Worm (Caenorhabditis elegans) whole organism, late embryonic: Measurements from ENCODE around the gene F52E10.4.

ENCODE experiments used
- C08G9.2 ChIP-seq: sonication (generic microtip); optimal IDR thresholded peaks from 2 replicates; lab custom pipeline; 2016; ENCODE audit warnings: mild to moderate bottlenecking, missing genetic modification characterization, moderate library complexity, missing compliant biosample characterization
- K02D7.2 ChIP-seq: sonication (generic microtip); optimal IDR thresholded peaks from 2 replicates; lab custom pipeline; 2017; ENCODE audit warnings: mild to moderate bottlenecking, missing genetic modification characterization, missing compliant biosample characterization
- ceh-14 ChIP-seq: sonication (generic microtip); optimal IDR thresholded peaks from 2 replicates; lab custom pipeline; 2016; ENCODE audit warnings: missing genotype, missing genetic modification characterization, missing compliant biosample characterization
- ceh-18 ChIP-seq: sonication (generic microtip); optimal IDR thresholded peaks from 2 replicates; lab custom pipeline; 2016; ENCODE audit warnings: missing genetic modification characterization, missing compliant biosample characterization
- ceh-24 ChIP-seq: sonication (generic microtip); optimal IDR thresholded peaks from 2 replicates; lab custom pipeline; 2016; ENCODE audit warnings: mild to moderate bottlenecking, missing genetic modification characterization, missing compliant biosample characterization
- ceh-31 ChIP-seq: sonication (generic microtip); optimal IDR thresholded peaks from 2 replicates; lab custom pipeline; 2016; ENCODE audit warnings: missing genetic modification characterization, missing compliant biosample characterization
- ceh-34 ChIP-seq: sonication (generic microtip); optimal IDR thresholded peaks from 2 replicates; lab custom pipeline; 2016; ENCODE audit warnings: mild to moderate bottlenecking, missing genetic modification characterization, missing compliant biosample characterization
- ceh-45 ChIP-seq: fragments of 200-800 bp; sonication (Bioruptor generic); IDR thresholded peaks from 2 replicates; pipeline ENCODE4 v1.3.6; 2022; ENCODE audit warnings: missing genetic modification reagents, missing genetic modification characterization, missing compliant biosample characterization
- ceh-9 ChIP-seq: sonication (generic microtip); optimal IDR thresholded peaks from 2 replicates; lab custom pipeline; 2016; ENCODE audit warnings: mild to moderate bottlenecking, missing genetic modification characterization, inconsistent platforms, missing compliant biosample characterization
- che-1 ChIP-seq: sonication (generic microtip); optimal IDR thresholded peaks from 2 replicates; lab custom pipeline; 2016; ENCODE audit warnings: mild to moderate bottlenecking, missing genetic modification characterization, missing compliant biosample characterization
- dmd-4 ChIP-seq: sonication (generic microtip); optimal IDR thresholded peaks from 2 replicates; lab custom pipeline; 2016; ENCODE audit warnings: borderline replicate concordance, missing genetic modification characterization, missing compliant biosample characterization
- fkh-10 ChIP-seq: fragments of 150-350 bp; optimal IDR thresholded peaks from 2 replicates; lab custom pipeline; 2014; ENCODE audit warnings: missing biosample characterization, missing genetic modification reagents, missing genetic modification characterization
- fkh-6 ChIP-seq: sonication (generic microtip); optimal IDR thresholded peaks from 2 replicates; lab custom pipeline; 2016; ENCODE audit warnings: missing genetic modification characterization, missing compliant biosample characterization
- gmeb-2 ChIP-seq: sonication (generic microtip); optimal IDR thresholded peaks from 2 replicates; lab custom pipeline; 2016; ENCODE audit warnings: missing genetic modification characterization, inconsistent platforms, missing compliant biosample characterization
- hlh-13 ChIP-seq: fragments of 200-800 bp; sonication (Bioruptor generic); optimal IDR thresholded peaks from 2 replicates; lab custom pipeline; 2018; ENCODE audit warnings: mild to moderate bottlenecking, missing genetic modification characterization, missing compliant biosample characterization
- hlh-15 ChIP-seq: sonication (generic microtip); optimal IDR thresholded peaks from 2 replicates; lab custom pipeline; 2016; ENCODE audit warnings: missing genetic modification characterization, missing compliant biosample characterization
- mec-3 ChIP-seq: sonication (generic microtip); optimal IDR thresholded peaks from 2 replicates; lab custom pipeline; 2016; ENCODE audit warnings: borderline replicate concordance, missing genetic modification characterization, missing compliant biosample characterization
- nhr-11 ChIP-seq: fragments of 150-350 bp; optimal IDR thresholded peaks from 2 replicates; lab custom pipeline; 2014; ENCODE audit warnings: missing biosample characterization, missing genetic modification characterization
- nhr-232 ChIP-seq: sonication (generic microtip); optimal IDR thresholded peaks from 2 replicates; lab custom pipeline; 2016; ENCODE audit warnings: missing genetic modification characterization, missing compliant biosample characterization
- npax-4 ChIP-seq: sonication (generic microtip); optimal IDR thresholded peaks from 2 replicates; lab custom pipeline; 2016; ENCODE audit warnings: missing genetic modification characterization, missing compliant biosample characterization
- odd-2 ChIP-seq: sonication (generic microtip); optimal IDR thresholded peaks from 2 replicates; lab custom pipeline; 2017; ENCODE audit warnings: antibody characterized with exemption, mild to moderate bottlenecking, missing genetic modification characterization, missing compliant biosample characterization
- pat-9 ChIP-seq: fragments of 200-800 bp; sonication (Bioruptor generic); optimal IDR thresholded peaks from 2 replicates; lab custom pipeline; 2018; ENCODE audit warnings: mild to moderate bottlenecking, missing genetic modification characterization, moderate library complexity, missing compliant biosample characterization
- pqm-1 ChIP-seq: sonication (generic microtip); optimal IDR thresholded peaks from 2 replicates; lab custom pipeline; 2016; ENCODE audit warnings: missing genetic modification characterization, missing compliant biosample characterization
- ref-2 ChIP-seq: sonication (generic microtip); optimal IDR thresholded peaks from 2 replicates; lab custom pipeline; 2016; ENCODE audit warnings: missing genetic modification characterization, missing compliant biosample characterization
- sdc-2 ChIP-seq: sonication (generic microtip); optimal IDR thresholded peaks from 2 replicates; lab custom pipeline; 2016; ENCODE audit warnings: missing genotype, missing genetic modification characterization, missing compliant biosample characterization
- sox-2 ChIP-seq: fragments of 200-800 bp; sonication (Bioruptor generic); IDR thresholded peaks from 2 replicates; pipeline ENCODE4 v1.3.6; 2022; ENCODE audit warnings: missing genetic modification reagents, missing genetic modification characterization, missing compliant biosample characterization
- sox-4 ChIP-seq: sonication (generic microtip); optimal IDR thresholded peaks from 2 replicates; lab custom pipeline; 2017; ENCODE audit warnings: mild to moderate bottlenecking, missing genetic modification characterization, inconsistent platforms, missing compliant biosample characterization
- tbx-2 ChIP-seq: sonication (generic microtip); optimal IDR thresholded peaks from 2 replicates; lab custom pipeline; 2016; ENCODE audit warnings: missing genetic modification characterization, missing compliant biosample characterization
- tbx-7 ChIP-seq: sonication (generic microtip); optimal IDR thresholded peaks from 2 replicates; lab custom pipeline; 2016; ENCODE audit warnings: missing genotype, missing genetic modification characterization, missing compliant biosample characterization
- ttx-3 ChIP-seq: sonication (generic microtip); optimal IDR thresholded peaks from 2 replicates; lab custom pipeline; 2016; ENCODE audit warnings: missing genetic modification reagents, missing genetic modification characterization, missing compliant biosample characterization
- unc-3 ChIP-seq, 2 experiments: fragments of 200-800 bp in 1 of 2; sonication (Bioruptor generic) in 1 of 2; sonication (generic microtip) in 1 of 2; conservative IDR thresholded peaks in 1 of 2; optimal IDR thresholded peaks in 1 of 2; 2 replicates each; pipeline versions ENCODE4 v1.3.6 to Lab custom; 2016 to 2022; ENCODE audit warnings: missing compliant biosample characterization in 2 of 2, missing genetic modification characterization in 2 of 2, missing genetic modification reagents in 1 of 2
- unc-55 ChIP-seq: sonication (generic microtip); optimal IDR thresholded peaks from 2 replicates; lab custom pipeline; 2017; ENCODE audit warnings: missing biosample characterization, missing genetic modification reagents, missing genetic modification characterization
- zip-5 ChIP-seq: sonication (generic microtip); optimal IDR thresholded peaks from 2 replicates; lab custom pipeline; 2016; ENCODE audit warnings: missing genetic modification characterization, missing compliant biosample characterization
- ztf-16 ChIP-seq: sonication (generic microtip); optimal IDR thresholded peaks from 2 replicates; lab custom pipeline; 2017; ENCODE audit warnings: missing genetic modification characterization, missing compliant biosample characterization

Gene F52E10.4

ce11 chrX:16292933-16293332, at the start of gene F52E10.4:
TSS of gene F52E10.4 (minus strand) at chrX:16293033.
- TF ChIP-seq hlh-15 (tag; lab: Kevin White, UChicago) (no peak), fkh-6 (tag; lab: Kevin White, UChicago) (no peak), K02D7.2 (no peak), hlh-13 (GFP tag; lab: Kevin White, UChicago) (no peak), ceh-9 (tag; lab: Kevin White, UChicago) (no peak), ceh-24 (tag; lab: Kevin White, UChicago) (no peak), C08G9.2 (no peak)
- TF ChIP-seq, all 69 proteins: peak for 0

- TF ChIP-seq ceh-31 (tag; lab: Kevin White, UChicago) (peak; percentile 27), ceh-34 (tag; lab: Kevin White, UChicago) (peak; percentile 44), dmd-4 (no peak), tbx-2 (tag; lab: Kevin White, UChicago) (peak; percentile 6), sdc-2 (tag; lab: Kevin White, UChicago) (no peak)
Measured at ce11 chrX:16342256-16342655, 49.4 kb upstream of the F52E10.4 start.

ce11 chrX:16341838-16342237, 49.0 kb upstream of the F52E10.4 start:
- TF ChIP-seq nhr-11 (tag; lab: Kevin White, UChicago): no peak
- TF ChIP-seq pqm-1 (tag; lab: Kevin White, UChicago): no peak
- TF ChIP-seq ceh-18 (tag; lab: Kevin White, UChicago): no peak
- no peak for TF ChIP-seq odd-2 (tag; lab: Kevin White, UChicago)
- no peak for TF ChIP-seq gmeb-2 (tag; lab: Kevin White, UChicago)
- no peak for TF ChIP-seq ceh-14 (tag; lab: Kevin White, UChicago)
- TF ChIP-seq fkh-6 (tag; lab: Kevin White, UChicago): no peak
- TF ChIP-seq K02D7.2: no peak
- no peak for TF ChIP-seq ttx-3 (tag; lab: Kevin White, UChicago)
- no peak for TF ChIP-seq che-1 (tag; lab: Kevin White, UChicago)
- TF ChIP-seq fkh-10: no peak
- no peak for TF ChIP-seq nhr-232 (tag; lab: Kevin White, UChicago)
- TF ChIP-seq ceh-31 (tag; lab: Kevin White, UChicago): no peak
- TF ChIP-seq ztf-16 (tag; lab: Kevin White, UChicago): no peak

ce11 chrX:16339207-16339606, 46.4 kb upstream of the F52E10.4 start:
- TF ChIP-seq ceh-45 (GFP tag; lab: Robert Waterston, UW) (no peak), ref-2 (tag; lab: Kevin White, UChicago) (no peak), ceh-14 (tag; lab: Kevin White, UChicago) (no peak), ceh-31 (tag; lab: Kevin White, UChicago) (no peak), C08G9.2 (no peak), pqm-1 (tag; lab: Kevin White, UChicago) (no peak), mec-3 (tag; lab: Kevin White, UChicago) (no peak), zip-5 (tag; lab: Kevin White, UChicago) (no peak), sox-4 (tag; lab: Kevin White, UChicago) (no peak), tbx-7 (tag; lab: Kevin White, UChicago) (no peak), odd-2 (tag; lab: Kevin White, UChicago) (no peak), pat-9 (tag; lab: Kevin White, UChicago) (no peak), gmeb-2 (tag; lab: Kevin White, UChicago) (no peak), npax-4 (tag; lab: Kevin White, UChicago) (no peak)

- TF ChIP-seq unc-3 (GFP tag; conservative IDR thresholded peaks at IDR 0.05; lab: Robert Waterston, UW) (no peak), unc-3 (tag; optimal IDR thresholded peaks at IDR 0.05; lab: Kevin White, UChicago) (no peak), unc-55 (GFP tag; lab: Kevin White, UChicago) (no peak), sox-2 (GFP tag; lab: Robert Waterston, UW) (no peak)
Measured at ce11 chrX:16337399-16337798, 44.6 kb upstream of the F52E10.4 start.
